ENCODE assay signal across 3 worm cellular contexts in genomic region chrIII:12153514-12153913, ce11.
TF ChIP-seq lines count a peak whose summit lies in the region.

No protein-coding gene starts in this region.

TF ChIP-seq in whole organism, L3 larva, 47 proteins besides CTCF, POLR2A, EP300 and RAD21:
- TF ChIP-seq sea-2 (GFP tag; optimal IDR thresholded peaks at IDR 0.05; lab: Kevin White, UChicago): no peak
- TF ChIP-seq nfya-1 (tag; optimal IDR thresholded peaks at IDR 0.05; lab: Kevin White, UChicago; ENCODE audit: insufficient read depth): peak; percentile 74

TF ChIP-seq in whole organism, late embryonic, 69 proteins besides CTCF, POLR2A, EP300 and RAD21:
- no peak for TF ChIP-seq pha-2 (tag; optimal IDR thresholded peaks at IDR 0.05; lab: Kevin White, UChicago)
- peak; percentile 73 for TF ChIP-seq nfya-1 (tag; optimal IDR thresholded peaks at IDR 0.05; lab: Kevin White, UChicago)
- no peak for TF ChIP-seq pros-1 (tag; optimal IDR thresholded peaks at IDR 0.05; lab: Kevin White, UChicago)

TF ChIP-seq in whole organism, young adult, 124 proteins besides CTCF, POLR2A, EP300 and RAD21:
- TF ChIP-seq K12H6.12 (tag; optimal IDR thresholded peaks at IDR 0.05; lab: Kevin White, UChicago) (no peak), nfyb-1 (GFP tag; IDR thresholded peaks at IDR 0.05; lab: Robert Waterston, UW) (0 out of 2 replicates have a peak, but pooled peaks have one; percentile 16)
